Fruit fly (Drosophila melanogaster) whole organism, embryonic: ENCODE measurements around the gene CG14024.

Experiments
- B-H2 ChIP-seq: fragments of 200-800 bp; sonication (Bioruptor generic); optimal IDR thresholded peaks from 2 replicates; lab custom pipeline; 2018; ENCODE audit warnings: missing biosample characterization, mild to moderate bottlenecking, missing genetic modification characterization
- BEAF-32 ChIP-seq: fragments of 200-800 bp; sonication (Bioruptor generic); optimal IDR thresholded peaks from 3 replicates; lab custom pipeline; 2017; ENCODE audit warnings: missing biosample characterization, missing genetic modification characterization, mild to moderate bottlenecking, moderate library complexity, missing genetic modification reagents
- Bgb ChIP-seq: fragments of 200-800 bp; sonication (Bioruptor generic); IDR thresholded peaks from 2 replicates; pipeline ENCODE4 v1.3.6; 2022; ENCODE audit warnings: missing biosample characterization, missing genetic modification characterization; ENCODE audit not compliant: partially characterized antibody
- Blimp-1 ChIP-seq: fragments of 200-800 bp; sonication (Bioruptor generic); optimal IDR thresholded peaks from 3 replicates; lab custom pipeline; 2018; ENCODE audit warnings: missing biosample characterization, missing genetic modification characterization, mild to moderate bottlenecking, moderate library complexity, missing genetic modification reagents
- CG11093 ChIP-seq: fragments of 200-800 bp; sonication (Bioruptor generic); IDR thresholded peaks from 3 replicates; pipeline ENCODE4 v1.3.6; 2022; ENCODE audit warnings: missing biosample characterization, missing genetic modification characterization
- CG11695 ChIP-seq: fragments of 200-800 bp; sonication (Bioruptor generic); IDR thresholded peaks from 3 replicates; pipeline ENCODE4 v1.3.6; 2022; ENCODE audit warnings: missing biosample characterization, missing genetic modification characterization
- CG13775 ChIP-seq: fragments of 200-800 bp; sonication (Bioruptor generic); optimal IDR thresholded peaks from 3 replicates; lab custom pipeline; 2017; ENCODE audit warnings: missing biosample characterization, mild to moderate bottlenecking, missing genetic modification characterization
- CG14667 ChIP-seq: fragments of 200-800 bp; sonication (Bioruptor generic); IDR thresholded peaks from 2 replicates; pipeline ENCODE4 v1.3.6; 2022; ENCODE audit warnings: missing biosample characterization, missing genetic modification characterization
- CG17186 ChIP-seq: fragments of 200-800 bp; sonication (Bioruptor generic); optimal IDR thresholded peaks from 3 replicates; lab custom pipeline; 2017; ENCODE audit warnings: missing biosample characterization, missing genetic modification reagents, missing genetic modification characterization
- CG1832 ChIP-seq: fragments of 200-800 bp; sonication (Bioruptor generic); optimal IDR thresholded peaks from 2 replicates; lab custom pipeline; 2017; ENCODE audit warnings: missing biosample characterization, mild to moderate bottlenecking, missing genetic modification characterization, inconsistent platforms
- CG18599 ChIP-seq: fragments of 200-800 bp; sonication (Bioruptor generic); optimal IDR thresholded peaks from 3 replicates; lab custom pipeline; 2017; ENCODE audit warnings: missing biosample characterization, missing genetic modification characterization, mild to moderate bottlenecking, moderate library complexity, missing genetic modification reagents
- CG2116 ChIP-seq: fragments of 200-800 bp; sonication (Bioruptor generic); optimal IDR thresholded peaks from 3 replicates; lab custom pipeline; 2018; ENCODE audit warnings: missing biosample characterization, mild to moderate bottlenecking, missing genetic modification characterization
- CG2129 ChIP-seq: fragments of 200-800 bp; sonication (Bioruptor generic); IDR thresholded peaks from 2 replicates; pipeline ENCODE4 v1.3.6; 2022; ENCODE audit warnings: missing biosample characterization, missing genetic modification characterization; ENCODE audit not compliant: partially characterized antibody
- CG2199 ChIP-seq: fragments of 200-800 bp; sonication (Bioruptor generic); IDR thresholded peaks from 3 replicates; pipeline ENCODE4 v1.3.6; 2022; ENCODE audit warnings: missing biosample characterization, missing genetic modification characterization
- CG30431 ChIP-seq: fragments of 200-800 bp; sonication (Bioruptor generic); optimal IDR thresholded peaks from 2 replicates; lab custom pipeline; 2017; ENCODE audit warnings: missing biosample characterization, missing genetic modification characterization
- CG34224 ChIP-seq: fragments of 200-800 bp; sonication (Bioruptor generic); IDR thresholded peaks from 3 replicates; pipeline ENCODE4 v1.3.6; 2022; ENCODE audit warnings: missing biosample characterization, missing genetic modification characterization; ENCODE audit not compliant: partially characterized antibody
- CG42726 ChIP-seq: fragments of 200-800 bp; sonication (Bioruptor generic); IDR thresholded peaks from 2 replicates; pipeline ENCODE4 v1.3.6; 2022; ENCODE audit warnings: missing biosample characterization, missing genetic modification characterization; ENCODE audit not compliant: partially characterized antibody
- CG4617 ChIP-seq: fragments of 200-800 bp; sonication (Bioruptor generic); optimal IDR thresholded peaks from 3 replicates; lab custom pipeline; 2016; ENCODE audit warnings: missing biosample characterization, missing genetic modification characterization, borderline replicate concordance
- CG5245 ChIP-seq: fragments of 200-800 bp; sonication (Bioruptor generic); optimal IDR thresholded peaks from 3 replicates; lab custom pipeline; 2016; ENCODE audit warnings: missing biosample characterization, missing genetic modification characterization
- CG5953 ChIP-seq: fragments of 200-800 bp; sonication (Bioruptor generic); IDR thresholded peaks from 2 replicates; pipeline ENCODE4 v1.3.6; 2022; ENCODE audit warnings: missing biosample characterization, missing genetic modification characterization
- CG6654 ChIP-seq: fragments of 200-800 bp; sonication (Bioruptor generic); optimal IDR thresholded peaks from 2 replicates; lab custom pipeline; 2017; ENCODE audit warnings: missing biosample characterization, mild to moderate bottlenecking, missing genetic modification characterization
- CG7745 ChIP-seq: fragments of 200-800 bp; sonication (Bioruptor generic); optimal IDR thresholded peaks from 2 replicates; lab custom pipeline; 2018; ENCODE audit warnings: missing biosample characterization, mild to moderate bottlenecking, missing genetic modification characterization, moderate library complexity
- CG7963 ChIP-seq: fragments of 200-800 bp; sonication (Bioruptor generic); IDR thresholded peaks from 3 replicates; pipeline ENCODE4 v1.3.6; 2022; ENCODE audit warnings: missing biosample characterization, missing genetic modification characterization; ENCODE audit not compliant: partially characterized antibody
- CG8290 ChIP-seq, 3 experiments: fragments of 200-800 bp; sonication (Bioruptor generic); optimal IDR thresholded peaks; 2 replicates each; lab custom pipeline; 2016 to 2019; ENCODE audit warnings: missing biosample characterization in 3 of 3, missing genetic modification characterization in 3 of 3, mild to moderate bottlenecking in 2 of 3, moderate library complexity in 1 of 3
- CG9932 ChIP-seq: fragments of 200-800 bp; sonication (Bioruptor generic); IDR thresholded peaks from 2 replicates; pipeline ENCODE4 v1.3.6; 2022; ENCODE audit warnings: missing biosample characterization, missing genetic modification characterization
- Chrac-16 ChIP-seq: fragments of 200-800 bp; sonication (Bioruptor generic); optimal IDR thresholded peaks from 3 replicates; lab custom pipeline; 2016; ENCODE audit warnings: missing biosample characterization, missing genetic modification characterization
- Dref ChIP-seq: fragments of 200-800 bp; sonication (Bioruptor generic); IDR thresholded peaks from 2 replicates; pipeline ENCODE4 v1.3.6; 2022; ENCODE audit warnings: missing biosample characterization, missing genetic modification characterization
- HHEX ChIP-seq: fragments of 200-800 bp; sonication (Bioruptor generic); optimal IDR thresholded peaks from 3 replicates; lab custom pipeline; 2017; ENCODE audit warnings: missing biosample characterization, mild to moderate bottlenecking, missing genetic modification characterization, missing genetic modification reagents
- Oaz ChIP-seq: fragments of 200-800 bp; sonication (Bioruptor generic); IDR thresholded peaks from 2 replicates; pipeline ENCODE4 v1.3.6; 2022; ENCODE audit warnings: missing biosample characterization, missing genetic modification characterization
- Opbp ChIP-seq: fragments of 200-800 bp; sonication (Bioruptor generic); IDR thresholded peaks from 3 replicates; pipeline ENCODE4 v1.3.6; 2022; ENCODE audit warnings: missing biosample characterization, missing genetic modification characterization; ENCODE audit not compliant: partially characterized antibody
- amos ChIP-seq: fragments of 200-800 bp; sonication (Bioruptor generic); IDR thresholded peaks from 2 replicates; pipeline ENCODE4 v1.3.6; 2022; ENCODE audit warnings: missing biosample characterization, missing genetic modification characterization; ENCODE audit not compliant: partially characterized antibody
- bbx ChIP-seq: fragments of 200-800 bp; sonication (Bioruptor generic); IDR thresholded peaks from 2 replicates; pipeline ENCODE4 v1.3.6; 2022; ENCODE audit warnings: missing biosample characterization, missing genetic modification characterization; ENCODE audit not compliant: partially characterized antibody
- chinmo ChIP-seq: fragments of 200-800 bp; sonication (Bioruptor generic); IDR thresholded peaks from 4 replicates; pipeline ENCODE4 v1.3.6; 2022; ENCODE audit warnings: missing biosample characterization, missing genetic modification characterization; ENCODE audit not compliant: partially characterized antibody
- crol ChIP-seq: fragments of 200-800 bp; sonication (Bioruptor generic); IDR thresholded peaks from 2 replicates; pipeline ENCODE4 v1.3.6; 2022; ENCODE audit warnings: missing biosample characterization, missing genetic modification characterization
- fd102C ChIP-seq: fragments of 200-800 bp; sonication (Bioruptor generic); optimal IDR thresholded peaks from 2 replicates; lab custom pipeline; 2018; ENCODE audit warnings: missing biosample characterization, mild to moderate bottlenecking, missing genetic modification characterization, moderate library complexity
- hbn ChIP-seq: fragments of 200-800 bp; sonication (Bioruptor generic); IDR thresholded peaks from 2 replicates; pipeline ENCODE4 v1.3.6; 2022; ENCODE audit warnings: missing biosample characterization, missing genetic modification characterization; ENCODE audit not compliant: partially characterized antibody
- hkb ChIP-seq, 2 experiments: fragments of 200-800 bp in 1 of 2; fragments of >200 bp in 1 of 2; sonication (Bioruptor generic) in 1 of 2; IDR thresholded peaks in 1 of 2; optimal IDR thresholded peaks in 1 of 2; 2 replicates each; pipeline versions ENCODE4 v1.3.6 to Lab custom; 2017 to 2022; ENCODE audit warnings: missing biosample characterization in 1 of 2, missing genetic modification characterization in 1 of 2
- inv ChIP-seq: fragments of 200-800 bp; sonication (Bioruptor generic); IDR thresholded peaks from 2 replicates; pipeline ENCODE4 v1.3.6; 2022; ENCODE audit warnings: missing biosample characterization, missing genetic modification characterization; ENCODE audit not compliant: partially characterized antibody
- jing ChIP-seq: fragments of 200-800 bp; sonication (Bioruptor generic); optimal IDR thresholded peaks from 2 replicates; lab custom pipeline; 2018; ENCODE audit warnings: missing biosample characterization, mild to moderate bottlenecking, missing genetic modification characterization
- maf-S ChIP-seq: fragments of 200-800 bp; sonication (Bioruptor generic); optimal IDR thresholded peaks from 2 replicates; lab custom pipeline; 2016; ENCODE audit warnings: missing biosample characterization, missing genetic modification characterization
- mld ChIP-seq: fragments of 200-800 bp; sonication (Bioruptor generic); IDR thresholded peaks from 3 replicates; pipeline ENCODE4 v1.3.6; 2022; ENCODE audit warnings: missing biosample characterization, missing genetic modification characterization; ENCODE audit not compliant: partially characterized antibody
- phol ChIP-seq: fragments of 200-800 bp; sonication (Bioruptor generic); optimal IDR thresholded peaks from 3 replicates; lab custom pipeline; 2018; ENCODE audit warnings: missing biosample characterization, mild to moderate bottlenecking, missing genetic modification characterization, moderate library complexity
- stwl ChIP-seq: fragments of 200-800 bp; sonication (Bioruptor generic); optimal IDR thresholded peaks from 3 replicates; lab custom pipeline; 2018; ENCODE audit warnings: missing biosample characterization, mild to moderate bottlenecking, missing genetic modification characterization, moderate library complexity
- tap ChIP-seq: fragments of 200-800 bp; optimal IDR thresholded peaks from 3 replicates; lab custom pipeline; 2019; ENCODE audit warnings: missing biosample characterization, mild to moderate bottlenecking, missing genetic modification characterization, moderate library complexity
- unc-4 ChIP-seq: fragments of 200-800 bp; sonication (Bioruptor generic); IDR thresholded peaks from 2 replicates; pipeline ENCODE4 v1.3.6; 2022; ENCODE audit warnings: missing biosample characterization, missing genetic modification characterization; ENCODE audit not compliant: partially characterized antibody
- vnd ChIP-seq: fragments of 200-800 bp; sonication (Bioruptor generic); IDR thresholded peaks from 3 replicates; pipeline ENCODE4 v1.3.6; 2022; ENCODE audit warnings: missing biosample characterization, missing genetic modification characterization; ENCODE audit not compliant: partially characterized antibody
- zen2 ChIP-seq: fragments of 200-800 bp; sonication (Bioruptor generic); IDR thresholded peaks from 3 replicates; pipeline ENCODE4 v1.3.6; 2022; ENCODE audit warnings: missing biosample characterization, missing genetic modification characterization; ENCODE audit not compliant: partially characterized antibody

Gene CG14024

dm6 chr2L:5271081-5271480 lies 43.6 kb downstream of the CG14024 start, which contains the start of gene tkv (continued):
- peak; percentile 75 for TF ChIP-seq Dref (GFP tag; lab: Robert Waterston, UW)
- no peak for TF ChIP-seq Blimp-1 (GFP tag; lab: Kevin White, UChicago)
- peak; percentile 76 for TF ChIP-seq hbn (GFP tag; lab: Robert Waterston, UW)
- peak; percentile 93 for TF ChIP-seq amos (GFP tag; lab: Robert Waterston, UW)
- TF ChIP-seq Bgb (GFP tag; lab: Robert Waterston, UW) = peak; percentile 84
- peak; percentile 78 for TF ChIP-seq BEAF-32 (GFP tag; lab: Kevin White, UChicago)
- no peak for TF ChIP-seq CG2199 (GFP tag; lab: Robert Waterston, UW)
- no peak for TF ChIP-seq B-H2 (GFP tag; lab: Kevin White, UChicago)
- TF ChIP-seq CG2129 (GFP tag; lab: Robert Waterston, UW) = peak; percentile 80
- peak; percentile 17; the same call in 1 of the 3 replicates for TF ChIP-seq mld
- no peak for TF ChIP-seq CG8290 (GFP tag; optimal IDR thresholded peaks at IDR 0.05; lab: Kevin White, UChicago)
- no peak for TF ChIP-seq CG8290 (tag; optimal IDR thresholded peaks at IDR 0.05; lab: Kevin White, UChicago)
- peak; percentile 46 for TF ChIP-seq stwl (tag; lab: Kevin White, UChicago)
- TF ChIP-seq CG34224 (GFP tag; lab: Robert Waterston, UW) = peak; percentile 76
- no peak for TF ChIP-seq jing (GFP tag; lab: Kevin White, UChicago)
- TF ChIP-seq CG14667 (GFP tag; lab: Robert Waterston, UW) = no peak
- peak; percentile 83 for TF ChIP-seq inv (GFP tag; lab: Robert Waterston, UW)
- TF ChIP-seq CG7745 = no peak
- TF ChIP-seq maf-S (GFP tag; lab: Kevin White, UChicago) = no peak
- TF ChIP-seq hkb (optimal IDR thresholded peaks at IDR 0.05; lab: Kevin White, UChicago) = no peak
- TF ChIP-seq hkb (GFP tag; IDR thresholded peaks at IDR 0.05; lab: Robert Waterston, UW) = no peak
- TF ChIP-seq HHEX = no peak
- no peak for TF ChIP-seq CG13775 (GFP tag; lab: Kevin White, UChicago)
- TF ChIP-seq CG5953 (GFP tag; lab: Robert Waterston, UW) = no peak
- no peak for TF ChIP-seq tap (tag; lab: Kevin White, UChicago)
- TF ChIP-seq CG18599 (GFP tag; lab: Kevin White, UChicago) = no peak
- peak; percentile 71 for TF ChIP-seq vnd (GFP tag; lab: Robert Waterston, UW)
- peak; percentile 15 for TF ChIP-seq phol (tag; lab: Kevin White, UChicago)
- no peak for TF ChIP-seq Chrac-16 (GFP tag; lab: Kevin White, UChicago)
- no peak for TF ChIP-seq CG6654
- TF ChIP-seq CG1832 (GFP tag; lab: Kevin White, UChicago) = no peak
- no peak for TF ChIP-seq CG30431 (GFP tag; lab: Kevin White, UChicago)
- no peak for TF ChIP-seq CG5245 (GFP tag; lab: Kevin White, UChicago)
- peak; percentile 97 for TF ChIP-seq CG17186
- peak; percentile 78 for TF ChIP-seq CG42726
- TF ChIP-seq chinmo (GFP tag; lab: Robert Waterston, UW) = peak; percentile 95
- peak; percentile 69; the same call in 2 of the 3 replicates for TF ChIP-seq CG7963 (GFP tag; lab: Robert Waterston, UW)
- TF ChIP-seq fd102C = no peak
- TF ChIP-seq CG2116 (GFP tag; lab: Kevin White, UChicago) = peak; percentile 14
- no peak for TF ChIP-seq crol (GFP tag; lab: Robert Waterston, UW)
- peak; percentile 23 for TF ChIP-seq CG4617 (GFP tag; lab: Kevin White, UChicago)
- no peak for TF ChIP-seq CG9932
- TF ChIP-seq unc-4 (GFP tag; lab: Robert Waterston, UW) = peak; percentile 82
- no peak for TF ChIP-seq CG11695 (GFP tag; lab: Robert Waterston, UW)
- no peak for TF ChIP-seq Oaz (GFP tag; lab: Robert Waterston, UW)
- peak; percentile 56; the same call in 2 of the 3 replicates for TF ChIP-seq zen2 (GFP tag; lab: Robert Waterston, UW)
- TF ChIP-seq CG11093 = no peak
- TF ChIP-seq Opbp (GFP tag; lab: Robert Waterston, UW) = peak; percentile 89
- TF ChIP-seq bbx (GFP tag; lab: Robert Waterston, UW) = peak; percentile 90
